Fruit fly (Drosophila melanogaster): ENCODE results near the gene Gr22a.
A peak's percentile ranks its signal among the peaks of the same experiment; 100 is the strongest.

Gr22a gene

dm6 chr2L:1837717-1838368 is 43.1 kb upstream of the Gr22a start (continued):
- no peak for TF ChIP-seq ssp (GFP tag; IDR thresholded peaks at IDR 0.05)
- peak; percentile 52; the same call in 1 of the 2 replicates for TF ChIP-seq ranshi (GFP tag; IDR thresholded peaks at IDR 0.05)
- TF ChIP-seq Side (GFP tag; optimal IDR thresholded peaks at IDR 0.05): no peak
- no peak for TF ChIP-seq Hr78 (GFP tag; optimal IDR thresholded peaks at IDR 0.05)
- TF ChIP-seq Opbp (GFP tag; IDR thresholded peaks at IDR 0.05; ENCODE audit: partially characterized antibody): no peak
- peak; percentile 58 for TF ChIP-seq sob (GFP tag; IDR thresholded peaks at IDR 0.05)
- no peak for TF ChIP-seq CG8290 (GFP tag; optimal IDR thresholded peaks at IDR 0.05)
- peak in 1 of 2 experiments; percentile 73 for TF ChIP-seq CG8290 (tag; optimal IDR thresholded peaks at IDR 0.05)
- no peak for TF ChIP-seq CG10979 (tag; optimal IDR thresholded peaks at IDR 0.05)
- peak; percentile 38 for TF ChIP-seq scrt (GFP tag; optimal IDR thresholded peaks at IDR 0.05)
- no peak for TF ChIP-seq otp (GFP tag; IDR thresholded peaks at IDR 0.05)
- TF ChIP-seq CG10654 (GFP tag; optimal IDR thresholded peaks at IDR 0.05): no peak
- no peak; the same call in 1 of the 2 replicates for TF ChIP-seq chm (GFP tag; IDR thresholded peaks at IDR 0.05)
- TF ChIP-seq Atf-2 (GFP tag; optimal IDR thresholded peaks at IDR 0.05): no peak
- TF ChIP-seq CG31441 (GFP tag; IDR thresholded peaks at IDR 0.05): no peak
- no peak for TF ChIP-seq pfk (GFP tag; optimal IDR thresholded peaks at IDR 0.05)
- peak; percentile 24 for TF ChIP-seq CG13296 (GFP tag; optimal IDR thresholded peaks at IDR 0.05)
- TF ChIP-seq B-H2 (GFP tag; optimal IDR thresholded peaks at IDR 0.05): no peak
- TF ChIP-seq CG1603 (tag; optimal IDR thresholded peaks at IDR 0.05): peak; percentile 52
- TF ChIP-seq PHDP (tag; optimal IDR thresholded peaks at IDR 0.05): peak; percentile 29
- no peak for TF ChIP-seq Ravus (GFP tag; IDR thresholded peaks at IDR 0.05)
- no peak for TF ChIP-seq yki (optimal IDR thresholded peaks at IDR 0.05)
- TF ChIP-seq prd (optimal IDR thresholded peaks at IDR 0.05): no peak
- peak; percentile 52; the same call in 1 of the 3 replicates for TF ChIP-seq prd (GFP tag; IDR thresholded peaks at IDR 0.05)
- no peak for TF ChIP-seq gsb-n (tag; optimal IDR thresholded peaks at IDR 0.05)
- TF ChIP-seq CG9817 (tag; optimal IDR thresholded peaks at IDR 0.05): peak; percentile 35
- no peak for TF ChIP-seq trh (GFP tag; optimal IDR thresholded peaks at IDR 0.05)
- TF ChIP-seq jumu (GFP tag; optimal IDR thresholded peaks at IDR 0.05): no peak
- TF ChIP-seq ttk (GFP tag; IDR thresholded peaks at IDR 0.05): peak; percentile 14; the same call in 1 of the 2 replicates
- peak; percentile 61 for TF ChIP-seq abd-A (tag; optimal IDR thresholded peaks at IDR 0.05)
- TF ChIP-seq Atf3 (GFP tag; optimal IDR thresholded peaks at IDR 0.05): no peak
- TF ChIP-seq CG12155 (GFP tag; optimal IDR thresholded peaks at IDR 0.05): no peak
- TF ChIP-seq CG12299 (tag; optimal IDR thresholded peaks at IDR 0.05): no peak
- no peak for TF ChIP-seq twi (tag; optimal IDR thresholded peaks at IDR 0.05)
- peak; percentile 22; the same call in 1 of the 2 replicates for TF ChIP-seq esg (GFP tag; conservative IDR thresholded peaks at IDR 0.05)
- no peak for TF ChIP-seq bab2 (GFP tag; optimal IDR thresholded peaks at IDR 0.05)
- TF ChIP-seq Gug (GFP tag; IDR thresholded peaks at IDR 0.05): peak; percentile 27; the same call in 2 of the 4 replicates
- peak; percentile 74 for TF ChIP-seq lab (GFP tag; optimal IDR thresholded peaks at IDR 0.05)
- TF ChIP-seq wdn (GFP tag; IDR thresholded peaks at IDR 0.05): 0 out of 2 replicates have a peak, but pooled peaks have one; percentile 28
- no peak for TF ChIP-seq CHES-1-like (GFP tag; optimal IDR thresholded peaks at IDR 0.05)
- TF ChIP-seq CG1832 (GFP tag; optimal IDR thresholded peaks at IDR 0.05): no peak
- TF ChIP-seq CG34422 (GFP tag; IDR thresholded peaks at IDR 0.05): 0 out of 3 replicates have a peak, but pooled peaks have one; percentile 28
- no peak for TF ChIP-seq lola (GFP tag; optimal IDR thresholded peaks at IDR 0.05)
- no peak for TF ChIP-seq Eip74EF (GFP tag; optimal IDR thresholded peaks at IDR 0.05)
- no peak for TF ChIP-seq br (optimal IDR thresholded peaks at IDR 0.05)
- TF ChIP-seq mam (GFP tag; optimal IDR thresholded peaks at IDR 0.05): peak; percentile 38
- TF ChIP-seq Dll (GFP tag; IDR thresholded peaks at IDR 0.05; ENCODE audit: partially characterized antibody): no peak
- peak; percentile 6 to 22 for TF ChIP-seq dpn (GFP tag; optimal IDR thresholded peaks at IDR 0.05)
- no peak for TF ChIP-seq CG4282 (GFP tag; optimal IDR thresholded peaks at IDR 0.05)
- TF ChIP-seq ab (GFP tag; optimal IDR thresholded peaks at IDR 0.05): no peak
- no peak for TF ChIP-seq ems (GFP tag; optimal IDR thresholded peaks at IDR 0.05)

Data from whole organism, embryonic.